Worm (Caenorhabditis elegans) whole organism, L2 larva: ENCODE data around the gene clec-8.

Experiments used
- F13H6.1 ChIP-seq: sonication (generic microtip); optimal IDR thresholded peaks from 2 replicates; lab custom pipeline; 2016; ENCODE audit warnings: missing genetic modification characterization, missing compliant biosample characterization
- alr-1 ChIP-seq: fragments of 150-350 bp; optimal IDR thresholded peaks from 2 replicates; lab custom pipeline; 2014; ENCODE audit warnings: missing biosample characterization, missing genetic modification characterization
- lin-13 ChIP-seq: fragments of 150-350 bp; optimal IDR thresholded peaks from 2 replicates; lab custom pipeline; 2014; ENCODE audit warnings: missing biosample characterization, missing genetic modification reagents, missing genetic modification characterization
- lsy-2 ChIP-seq, 2 experiments: fragments of 150-350 bp in 1 of 2; sonication (generic microtip) in 1 of 2; optimal IDR thresholded peaks; 2 replicates each; lab custom pipeline; 2014 to 2017; ENCODE audit warnings: missing biosample characterization in 2 of 2, missing genetic modification characterization in 2 of 2
- snpc-4 ChIP-seq: fragments of 150-350 bp; optimal IDR thresholded peaks from 2 replicates; lab custom pipeline; 2014; ENCODE audit warnings: missing biosample characterization, missing genetic modification characterization
- unc-39 ChIP-seq: fragments of 150-350 bp; optimal IDR thresholded peaks from 2 replicates; lab custom pipeline; 2014; ENCODE audit warnings: missing biosample characterization, missing genetic modification characterization
- unc-55 ChIP-seq: fragments of 150-350 bp; sonication (generic microtip); optimal IDR thresholded peaks from 3 replicates; lab custom pipeline; 2014; ENCODE audit warnings: missing biosample characterization, missing genetic modification reagents, missing genetic modification characterization
- ztf-4 ChIP-seq: fragments of 150-350 bp; optimal IDR thresholded peaks from 2 replicates; lab custom pipeline; 2014; ENCODE audit warnings: missing biosample characterization, missing genetic modification characterization

ce11 chrII:12580952-12581351 is 3.1 kb upstream of the clec-8 start, which contains the start of gene clec-4:
- TF ChIP-seq unc-55 (GFP tag; lab: Kevin White, UChicago), result no peak
- TF ChIP-seq F13H6.1 (tag; lab: Kevin White, UChicago), result no peak
- TF ChIP-seq unc-39 (tag; lab: Kevin White, UChicago), result no peak
- no peak for TF ChIP-seq snpc-4 (tag; lab: Kevin White, UChicago)
- no peak for TF ChIP-seq ztf-4
- no peak for TF ChIP-seq lin-13 (GFP tag; lab: Kevin White, UChicago)
- TF ChIP-seq alr-1 (tag; lab: Kevin White, UChicago), result no peak
- no peak for TF ChIP-seq lsy-2 (tag; optimal IDR thresholded peaks at IDR 0.05; lab: Kevin White, UChicago)
